Worm (Caenorhabditis elegans) whole organism, early embryonic: Measurements from ENCODE around the gene srab-23.

Source experiments
- B0310.2 ChIP-seq: sonication (generic microtip); optimal IDR thresholded peaks from 2 replicates; lab custom pipeline; 2016; ENCODE audit warnings: mild to moderate bottlenecking, missing genetic modification characterization, missing compliant biosample characterization
- F13C5.2 ChIP-seq: sonication (generic microtip); optimal IDR thresholded peaks from 2 replicates; lab custom pipeline; 2017; ENCODE audit warnings: mild to moderate bottlenecking, missing genetic modification characterization, inconsistent platforms, missing compliant biosample characterization
- aly-1 ChIP-seq: sonication (generic microtip); optimal IDR thresholded peaks from 2 replicates; lab custom pipeline; 2016; ENCODE audit warnings: missing genetic modification characterization, missing compliant biosample characterization
- ama-1 ChIP-seq: fragments of 150-350 bp; optimal IDR thresholded peaks from 2 replicates; lab custom pipeline; 2014
- ceh-13 ChIP-seq: fragments of 200-800 bp; sonication (Bioruptor generic); optimal IDR thresholded peaks from 2 replicates; lab custom pipeline; 2018; ENCODE audit warnings: mild to moderate bottlenecking, missing genetic modification characterization, missing compliant biosample characterization
- ceh-36 ChIP-seq: sonication (generic microtip); optimal IDR thresholded peaks from 2 replicates; lab custom pipeline; 2016; ENCODE audit warnings: missing genetic modification characterization, inconsistent platforms, missing compliant biosample characterization
- ets-7 ChIP-seq: sonication (generic microtip); optimal IDR thresholded peaks from 2 replicates; lab custom pipeline; 2016; ENCODE audit warnings: missing genotype, missing genetic modification characterization, missing compliant biosample characterization
- flt-1 ChIP-seq: fragments of 200-800 bp; sonication (Bioruptor generic); IDR thresholded peaks from 2 replicates; pipeline ENCODE4 v1.3.6; 2022; ENCODE audit warnings: missing genetic modification characterization, missing compliant biosample characterization
- hmbx-1 ChIP-seq: sonication (generic microtip); optimal IDR thresholded peaks from 2 replicates; lab custom pipeline; 2016; ENCODE audit warnings: mild to moderate bottlenecking, missing genetic modification characterization, missing compliant biosample characterization
- hmg-4 ChIP-seq: fragments of 200-800 bp; sonication (Bioruptor generic); optimal IDR thresholded peaks from 2 replicates; lab custom pipeline; 2018; ENCODE audit warnings: mild to moderate bottlenecking, missing genetic modification characterization, missing compliant biosample characterization
- hnd-1 ChIP-seq: sonication (generic microtip); optimal IDR thresholded peaks from 2 replicates; lab custom pipeline; 2016; ENCODE audit warnings: missing genetic modification characterization, missing compliant biosample characterization
- pes-1 ChIP-seq: fragments of 200-800 bp; sonication (Bioruptor generic); IDR thresholded peaks from 2 replicates; pipeline ENCODE4 v1.3.6; 2022; ENCODE audit warnings: missing genetic modification reagents, missing genetic modification characterization, missing compliant biosample characterization
- scrt-1 ChIP-seq: fragments of 200-800 bp; sonication (Bioruptor generic); IDR thresholded peaks from 2 replicates; pipeline ENCODE4 v1.3.6; 2022; ENCODE audit warnings: missing genetic modification characterization, missing compliant biosample characterization
- sea-1 ChIP-seq: fragments of 200-800 bp; sonication (Bioruptor generic); conservative IDR thresholded peaks from 2 replicates; pipeline ENCODE4 v1.3.6; 2022; ENCODE audit warnings: missing genetic modification characterization, missing compliant biosample characterization
- tbx-11 ChIP-seq: fragments of 200-800 bp; sonication (Bioruptor generic); IDR thresholded peaks from 2 replicates; pipeline ENCODE4 v1.3.6; 2022; ENCODE audit warnings: missing genetic modification characterization, missing compliant biosample characterization
- tbx-37 ChIP-seq: fragments of 200-800 bp; sonication (Bioruptor generic); conservative IDR thresholded peaks from 2 replicates; pipeline ENCODE4 v1.3.6; 2022; ENCODE audit warnings: missing genetic modification reagents, missing genetic modification characterization, missing compliant biosample characterization
- tra-4 ChIP-seq: sonication (generic microtip); optimal IDR thresholded peaks from 2 replicates; lab custom pipeline; 2017; ENCODE audit warnings: missing genetic modification characterization, missing compliant biosample characterization

The srab-23 gene

DNA sequence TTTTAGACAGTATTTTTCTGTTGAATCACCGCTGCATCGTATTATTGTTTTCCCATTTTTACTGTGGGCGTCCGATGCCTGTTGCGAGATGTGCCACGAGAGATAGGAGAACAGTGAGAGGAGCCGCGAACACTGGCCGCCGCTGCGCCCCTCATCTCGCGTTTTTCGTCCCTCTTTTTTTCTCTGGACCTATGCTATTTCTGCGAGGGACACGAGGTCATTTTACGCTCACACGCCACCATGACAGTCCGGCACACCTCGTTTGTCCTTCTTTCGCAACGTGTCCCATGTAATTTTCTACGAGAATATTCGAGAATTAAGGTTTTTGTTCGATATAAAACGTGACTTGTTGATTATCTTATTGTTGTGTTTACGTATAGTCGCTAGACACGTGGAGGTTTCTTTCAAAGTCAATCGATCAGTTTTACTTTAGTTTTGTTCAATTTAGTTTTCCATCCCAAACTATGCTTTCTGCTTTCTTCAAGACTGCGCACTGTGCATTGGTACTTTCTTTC, 32.6 kb upstream of the srab-23 start, which contains the start of gene lbp-9:
lbp-9 (plus strand) TSS at position 465 of the 515 bp plus-strand sequence.
- no peak for TF ChIP-seq ama-1 (lab: Kevin White, UChicago)
- TF ChIP-seq tbx-37 (GFP tag; lab: Robert Waterston, UW): no peak
- TF ChIP-seq flt-1: no peak
- no peak for TF ChIP-seq F13C5.2
- no peak for TF ChIP-seq B0310.2 (tag; lab: Kevin White, UChicago)
- no peak for TF ChIP-seq aly-1 (tag; lab: Kevin White, UChicago)

DNA sequence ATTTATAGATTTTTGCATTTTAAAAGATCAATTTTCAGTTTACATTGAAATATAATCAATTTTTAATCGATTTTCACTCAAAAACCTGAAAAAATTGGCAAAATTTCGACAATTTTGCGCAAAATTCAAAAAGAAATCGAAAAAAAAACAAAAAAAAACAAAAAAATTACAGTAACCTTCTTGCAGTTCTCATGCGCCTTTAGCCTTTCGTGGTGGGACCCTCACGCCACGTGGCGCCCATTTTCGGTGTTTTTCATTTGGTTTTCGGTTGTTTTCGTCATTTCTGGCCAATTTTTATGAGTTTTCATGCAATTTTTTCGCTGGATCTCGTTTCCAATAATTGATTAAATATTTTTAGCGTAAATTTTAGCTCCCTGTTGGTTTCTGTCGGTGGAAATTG, 32.0 kb upstream of the srab-23 start:
- TF ChIP-seq hmbx-1 (tag; lab: Kevin White, UChicago): no peak
- no peak for TF ChIP-seq ceh-36 (tag; lab: Kevin White, UChicago)
- TF ChIP-seq B0310.2 (tag; lab: Kevin White, UChicago): no peak
- no peak for TF ChIP-seq aly-1 (tag; lab: Kevin White, UChicago)
- no peak for TF ChIP-seq tra-4
- no peak for TF ChIP-seq ceh-13 (GFP tag; lab: Kevin White, UChicago)
- TF ChIP-seq F13C5.2: no peak
- no peak for TF ChIP-seq flt-1

DNA sequence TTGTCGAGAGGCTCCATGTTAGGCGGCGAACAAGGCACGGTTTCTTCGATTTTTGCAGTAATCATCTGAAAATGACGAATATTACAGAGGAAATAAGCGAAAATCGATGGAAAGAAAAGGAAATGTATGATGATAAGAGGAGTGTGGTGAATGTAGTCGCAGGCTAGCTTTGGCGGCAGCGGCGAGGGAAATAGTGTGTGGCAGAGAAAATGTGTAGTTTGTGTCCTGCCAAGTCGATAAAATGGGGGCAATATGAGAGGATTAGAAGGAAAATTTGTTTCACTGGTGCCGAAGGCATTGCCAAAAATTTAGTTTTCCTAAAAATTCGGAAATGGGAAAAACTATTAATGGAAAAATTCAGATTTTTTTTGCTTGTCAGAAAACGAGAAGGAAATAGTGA, 31.3 kb upstream of the srab-23 start, which contains the start of gene nhr-86:
nhr-86 (minus strand) TSS at position 71 of the 400 bp plus-strand sequence.
- TF ChIP-seq F13C5.2: no peak
- no peak for TF ChIP-seq tbx-37 (GFP tag; lab: Robert Waterston, UW)

DNA sequence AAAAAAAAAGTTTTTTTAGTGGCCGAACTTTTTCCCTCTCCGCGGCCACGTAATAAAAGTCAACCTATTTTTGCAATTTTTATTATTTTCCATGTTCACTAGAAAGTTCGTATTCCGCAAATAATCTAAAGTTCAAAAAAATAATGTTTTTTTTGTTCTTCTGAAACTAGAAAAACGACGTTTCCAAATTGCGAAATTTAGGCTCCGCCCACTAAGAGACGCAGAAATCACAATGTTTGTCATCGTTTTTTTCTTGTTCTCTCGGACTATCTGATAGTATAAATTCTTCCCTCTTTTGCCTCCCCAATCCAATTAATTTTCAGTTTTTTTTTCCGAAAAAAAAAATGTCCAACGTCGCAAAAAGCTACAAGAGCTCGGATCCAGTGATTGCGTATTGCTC, 21.9 kb upstream of the srab-23 start, which contains the start of gene comt-3:
comt-3 (plus strand) TSS at position 214 of the 400 bp plus-strand sequence.
- no peak for TF ChIP-seq ceh-36 (tag; lab: Kevin White, UChicago)
- TF ChIP-seq pes-1 (GFP tag; lab: Robert Waterston, UW): no peak
- no peak for TF ChIP-seq aly-1 (tag; lab: Kevin White, UChicago)
- TF ChIP-seq ama-1 (lab: Kevin White, UChicago): no peak
- no peak for TF ChIP-seq scrt-1 (GFP tag; lab: Robert Waterston, UW)
- no peak for TF ChIP-seq hmg-4 (GFP tag; lab: Kevin White, UChicago)
- no peak for TF ChIP-seq tra-4
- TF ChIP-seq flt-1: no peak
- no peak for TF ChIP-seq hnd-1 (tag; lab: Kevin White, UChicago)
- no peak for TF ChIP-seq B0310.2 (tag; lab: Kevin White, UChicago)
- TF ChIP-seq tbx-11 (GFP tag; lab: Robert Waterston, UW): no peak
- TF ChIP-seq ets-7 (tag; lab: Kevin White, UChicago): no peak
- no peak for TF ChIP-seq tbx-37 (GFP tag; lab: Robert Waterston, UW)
- TF ChIP-seq F13C5.2: no peak
- TF ChIP-seq ceh-13 (GFP tag; lab: Kevin White, UChicago): no peak
- TF ChIP-seq sea-1 (GFP tag; lab: Robert Waterston, UW): no peak
- no peak for TF ChIP-seq hmbx-1 (tag; lab: Kevin White, UChicago)

DNA sequence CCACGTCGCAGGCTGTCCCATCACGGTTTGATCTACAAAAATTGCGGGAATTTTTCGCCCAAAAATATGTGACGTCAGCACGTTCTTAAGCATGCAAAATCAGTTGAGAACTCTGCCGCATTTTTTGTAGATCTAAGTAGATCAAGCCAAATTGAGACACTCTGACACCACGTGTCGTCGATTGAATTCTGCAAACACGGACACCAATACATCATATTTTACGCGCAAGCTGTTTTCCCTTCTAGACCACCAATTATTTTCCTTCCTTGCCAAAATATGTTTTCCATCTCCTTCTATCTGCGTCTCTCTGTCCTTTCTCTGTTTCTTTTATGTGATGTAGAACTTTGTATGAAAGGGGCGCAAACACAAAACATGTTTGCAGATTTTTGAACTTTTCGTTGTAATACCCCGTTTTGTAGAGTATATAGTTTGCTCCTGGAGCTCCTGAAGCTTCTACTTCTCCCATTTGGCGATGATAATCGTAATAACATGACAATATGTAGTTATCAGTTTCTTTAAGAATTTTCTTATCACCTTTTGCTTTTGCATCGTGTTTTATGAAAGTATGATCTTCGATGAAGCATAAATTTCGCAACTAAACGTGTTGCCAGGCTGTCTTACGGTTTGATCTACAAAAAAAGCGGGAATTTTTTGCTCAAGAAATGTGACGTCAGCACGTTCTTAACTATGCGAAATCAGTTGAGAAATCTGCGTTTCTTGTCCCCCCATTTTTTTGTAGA, 20.5 kb upstream of the srab-23 start:
- TF ChIP-seq tbx-37 (GFP tag; lab: Robert Waterston, UW): no peak
- TF ChIP-seq B0310.2 (tag; lab: Kevin White, UChicago): no peak
- no peak for TF ChIP-seq tra-4
- TF ChIP-seq tbx-11 (GFP tag; lab: Robert Waterston, UW): no peak
- TF ChIP-seq hmbx-1 (tag; lab: Kevin White, UChicago): no peak
- no peak for TF ChIP-seq ceh-13 (GFP tag; lab: Kevin White, UChicago)
- no peak for TF ChIP-seq hnd-1 (tag; lab: Kevin White, UChicago)
- TF ChIP-seq scrt-1 (GFP tag; lab: Robert Waterston, UW): no peak
- no peak for TF ChIP-seq flt-1

DNA sequence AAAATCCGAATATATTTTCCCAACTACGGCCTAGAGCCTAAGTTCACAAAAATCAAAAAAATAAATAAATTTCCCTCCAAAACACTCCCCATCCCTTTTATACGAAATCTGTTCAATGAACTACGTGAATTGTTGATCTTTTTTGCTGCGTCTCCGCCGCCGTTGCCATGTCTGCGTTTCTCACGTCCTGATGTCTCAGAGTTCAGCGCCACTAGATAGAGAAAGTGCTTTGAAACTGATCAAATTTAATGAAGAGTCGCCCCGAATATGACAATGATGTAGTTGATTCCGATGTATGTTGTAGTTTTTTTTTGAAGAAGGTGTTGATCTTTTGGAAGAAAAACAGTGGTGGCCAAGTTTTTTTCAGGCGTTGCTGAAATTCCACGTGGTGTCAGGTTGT, 18.8 kb upstream of the srab-23 start:
- no peak for TF ChIP-seq sea-1 (GFP tag; lab: Robert Waterston, UW)
- no peak for TF ChIP-seq F13C5.2
- TF ChIP-seq hmbx-1 (tag; lab: Kevin White, UChicago): no peak
- no peak for TF ChIP-seq hnd-1 (tag; lab: Kevin White, UChicago)
- no peak for TF ChIP-seq ama-1 (lab: Kevin White, UChicago)
- no peak for TF ChIP-seq ceh-36 (tag; lab: Kevin White, UChicago)
- no peak for TF ChIP-seq scrt-1 (GFP tag; lab: Robert Waterston, UW)

DNA sequence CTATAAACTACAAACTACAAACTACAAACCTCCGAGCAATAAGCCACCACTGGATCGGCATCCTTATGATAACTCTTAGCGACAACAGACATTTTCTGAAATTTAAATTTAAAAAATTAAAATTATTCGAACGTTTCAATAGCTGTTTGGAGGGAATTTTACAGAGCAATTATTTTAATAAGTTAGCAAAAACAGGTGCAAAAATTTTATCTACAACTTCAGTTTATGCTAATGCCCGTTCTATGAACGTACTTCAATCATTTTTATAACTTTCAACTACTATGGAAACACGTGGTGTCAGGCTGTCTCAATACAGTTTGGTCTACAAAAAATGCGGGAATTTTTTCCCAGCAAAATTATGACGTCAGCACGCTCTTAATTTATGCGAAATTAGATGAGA, 18.1 kb upstream of the srab-23 start, which contains the start of gene comt-5:
comt-5 (minus strand) TSS at position 101 of the 400 bp plus-strand sequence.
- TF ChIP-seq hnd-1 (tag; lab: Kevin White, UChicago): no peak
- TF ChIP-seq scrt-1 (GFP tag; lab: Robert Waterston, UW): no peak
- TF ChIP-seq tbx-37 (GFP tag; lab: Robert Waterston, UW): no peak
- no peak for TF ChIP-seq ets-7 (tag; lab: Kevin White, UChicago)
- TF ChIP-seq hmg-4 (GFP tag; lab: Kevin White, UChicago): no peak
- no peak for TF ChIP-seq F13C5.2
- TF ChIP-seq B0310.2 (tag; lab: Kevin White, UChicago): no peak
- TF ChIP-seq flt-1: no peak
- no peak for TF ChIP-seq aly-1 (tag; lab: Kevin White, UChicago)
- no peak for TF ChIP-seq ceh-36 (tag; lab: Kevin White, UChicago)
- no peak for TF ChIP-seq hmbx-1 (tag; lab: Kevin White, UChicago)
- no peak for TF ChIP-seq tra-4
- no peak for TF ChIP-seq ceh-13 (GFP tag; lab: Kevin White, UChicago)
- TF ChIP-seq sea-1 (GFP tag; lab: Robert Waterston, UW): no peak
- TF ChIP-seq pes-1 (GFP tag; lab: Robert Waterston, UW): no peak
